Worm (Caenorhabditis elegans) whole organism, L1 larva: ENCODE data around the gene ZK546.5.

Experiments used
- C16A3.4 ChIP-seq: fragments of 150-350 bp; optimal IDR thresholded peaks from 2 replicates; lab custom pipeline; 2014; ENCODE audit warnings: missing biosample characterization, missing genetic modification characterization
- C34B4.2 ChIP-seq: sonication (generic microtip); optimal IDR thresholded peaks from 2 replicates; lab custom pipeline; 2017; ENCODE audit warnings: mild to moderate bottlenecking, missing genetic modification characterization, missing compliant biosample characterization
- aha-1 ChIP-seq: fragments of 150-350 bp; optimal IDR thresholded peaks from 2 replicates; lab custom pipeline; 2014; ENCODE audit warnings: missing biosample characterization, missing genetic modification characterization
- blmp-1 ChIP-seq: fragments of 150-350 bp; optimal IDR thresholded peaks from 2 replicates; lab custom pipeline; 2014; ENCODE audit warnings: missing biosample characterization, missing genetic modification characterization
- ceh-82 ChIP-seq, 3 experiments: fragments of 150-350 bp in 1 of 3; sonication (generic microtip) in 2 of 3; optimal IDR thresholded peaks; 2 replicates each; lab custom pipeline; 2014 to 2017; ENCODE audit warnings: missing biosample characterization in 3 of 3, missing genetic modification characterization in 3 of 3
- dpl-1 ChIP-seq, 3 experiments: fragments of 150-350 bp in 2 of 3; sonication (generic microtip) in 1 of 3; optimal IDR thresholded peaks; 2 replicates each; lab custom pipeline; 2014 to 2017; ENCODE audit warnings: missing biosample characterization in 3 of 3, missing genetic modification characterization in 3 of 3, missing genetic modification reagents in 3 of 3
- dsc-1 ChIP-seq: sonication (generic microtip); optimal IDR thresholded peaks from 2 replicates; lab custom pipeline; 2016; ENCODE audit warnings: mild to moderate bottlenecking, missing genetic modification characterization, missing compliant biosample characterization
- efl-1 ChIP-seq, 4 experiments: fragments of 150-350 bp; optimal IDR thresholded peaks in 3 of 4; peaks in 1 of 4; 1 replicate in 1 of 4; 2 replicates in 3 of 4; lab custom pipeline; 2014; ENCODE audit warnings: missing biosample characterization in 2 of 4, missing genetic modification characterization in 2 of 4, missing genetic modification reagents in 2 of 4
- elt-2 ChIP-seq: sonication (generic microtip); optimal IDR thresholded peaks from 2 replicates; lab custom pipeline; 2016; ENCODE audit warnings: missing genetic modification characterization, mild to moderate bottlenecking, inconsistent platforms, missing compliant biosample characterization, missing genetic modification reagents
- elt-3 ChIP-seq, 6 experiments: fragments of 150-350 bp in 1 of 6; sonication (generic microtip); optimal IDR thresholded peaks; 2 replicates each; lab custom pipeline; 2017 to 2018; ENCODE audit warnings: missing biosample characterization in 6 of 6, missing genetic modification characterization in 6 of 6, inconsistent platforms in 1 of 6
- ets-5 ChIP-seq: fragments of 200-800 bp; sonication (Bioruptor generic); IDR thresholded peaks from 2 replicates; pipeline ENCODE4 v1.3.6; 2022; ENCODE audit warnings: missing genetic modification characterization, missing compliant biosample characterization
- fkh-4 ChIP-seq: sonication (generic microtip); optimal IDR thresholded peaks from 2 replicates; lab custom pipeline; 2016; ENCODE audit warnings: missing compliant biosample characterization, missing genetic modification characterization, borderline replicate concordance
- fos-1 ChIP-seq: fragments of 150-350 bp; optimal IDR thresholded peaks from 2 replicates; lab custom pipeline; 2014; ENCODE audit warnings: missing biosample characterization, missing genetic modification characterization
- hpl-2 ChIP-seq: fragments of 150-350 bp; optimal IDR thresholded peaks from 2 replicates; lab custom pipeline; 2014; ENCODE audit warnings: missing biosample characterization, missing genetic modification reagents, missing genetic modification characterization
- lin-14 ChIP-seq: fragments of 200-800 bp; sonication (Bioruptor generic); optimal IDR thresholded peaks from 2 replicates; lab custom pipeline; 2018; ENCODE audit warnings: mild to moderate bottlenecking, missing genetic modification characterization, moderate library complexity, missing compliant biosample characterization
- lin-35 ChIP-seq, 2 experiments: fragments of 150-350 bp; optimal IDR thresholded peaks; 2 replicates each; lab custom pipeline; 2014; ENCODE audit warnings: missing biosample characterization in 2 of 2, missing genetic modification characterization in 2 of 2, missing genetic modification reagents in 2 of 2
- lin-39 ChIP-seq: fragments of 150-350 bp; optimal IDR thresholded peaks from 2 replicates; lab custom pipeline; 2014; ENCODE audit warnings: missing biosample characterization, missing genetic modification reagents, missing genetic modification characterization
- lir-3 ChIP-seq: sonication (generic microtip); optimal IDR thresholded peaks from 2 replicates; lab custom pipeline; 2016; ENCODE audit warnings: mild to moderate bottlenecking, missing genetic modification characterization, moderate library complexity, missing compliant biosample characterization; ENCODE audit not compliant: poor library complexity
- lsy-2 ChIP-seq, 2 experiments: fragments of 150-350 bp; optimal IDR thresholded peaks; 2 replicates each; lab custom pipeline; 2014; ENCODE audit warnings: missing biosample characterization in 2 of 2, missing genetic modification characterization in 2 of 2
- mef-2 ChIP-seq: fragments of 150-350 bp; optimal IDR thresholded peaks from 2 replicates; lab custom pipeline; 2014; ENCODE audit warnings: missing biosample characterization, missing genetic modification characterization
- mep-1 ChIP-seq: fragments of 150-350 bp; optimal IDR thresholded peaks from 2 replicates; lab custom pipeline; 2014; ENCODE audit warnings: missing biosample characterization, missing genetic modification characterization
- nhr-19 ChIP-seq: fragments of 200-800 bp; sonication (Bioruptor generic); conservative IDR thresholded peaks from 2 replicates; pipeline ENCODE4 v1.3.6; 2022; ENCODE audit warnings: missing genetic modification characterization, missing compliant biosample characterization
- nhr-20 ChIP-seq: sonication (generic microtip); optimal IDR thresholded peaks from 2 replicates; lab custom pipeline; 2016; ENCODE audit warnings: mild to moderate bottlenecking, missing genetic modification characterization, missing compliant biosample characterization
- nhr-237 ChIP-seq: fragments of 150-350 bp; optimal IDR thresholded peaks from 2 replicates; lab custom pipeline; 2014; ENCODE audit warnings: missing biosample characterization, missing genetic modification characterization
- nhr-71 ChIP-seq: sonication (generic microtip); optimal IDR thresholded peaks from 2 replicates; lab custom pipeline; 2016; ENCODE audit warnings: mild to moderate bottlenecking, missing genetic modification characterization, moderate library complexity, missing compliant biosample characterization
- nhr-77 ChIP-seq: fragments of 150-350 bp; optimal IDR thresholded peaks from 2 replicates; lab custom pipeline; 2014; ENCODE audit warnings: missing biosample characterization, missing genetic modification characterization
- nhr-85 ChIP-seq: sonication (generic microtip); peaks from one replicate; lab custom pipeline; 2016; ENCODE audit warnings: missing genetic modification characterization, inconsistent platforms, missing compliant biosample characterization
- nhr-90 ChIP-seq: sonication (generic microtip); optimal IDR thresholded peaks from 2 replicates; lab custom pipeline; 2016; ENCODE audit warnings: mild to moderate bottlenecking, missing genetic modification characterization, missing compliant biosample characterization; ENCODE audit not compliant: poor library complexity
- pag-3 ChIP-seq: sonication (generic microtip); optimal IDR thresholded peaks from 2 replicates; lab custom pipeline; 2017; ENCODE audit warnings: missing genetic modification characterization, mild to moderate bottlenecking, missing compliant biosample characterization, antibody characterized with exemption, borderline replicate concordance; ENCODE audit not compliant: insufficient read depth
- pqm-1 ChIP-seq: sonication (generic microtip); optimal IDR thresholded peaks from 3 replicates; lab custom pipeline; 2017; ENCODE audit warnings: missing biosample characterization, missing genetic modification characterization
- rnt-1 ChIP-seq: sonication (generic microtip); optimal IDR thresholded peaks from 2 replicates; lab custom pipeline; 2016; ENCODE audit warnings: mild to moderate bottlenecking, missing genetic modification characterization, moderate library complexity, missing compliant biosample characterization
- snu-23 ChIP-seq: sonication (generic microtip); optimal IDR thresholded peaks from 2 replicates; lab custom pipeline; 2016; ENCODE audit warnings: missing genetic modification characterization, missing compliant biosample characterization
- sup-37 ChIP-seq: fragments of 200-800 bp; sonication (Bioruptor generic); optimal IDR thresholded peaks from 2 replicates; lab custom pipeline; 2018; ENCODE audit warnings: mild to moderate bottlenecking, missing genetic modification characterization, missing compliant biosample characterization
- swsn-7 ChIP-seq: sonication (generic microtip); optimal IDR thresholded peaks from 2 replicates; lab custom pipeline; 2016; ENCODE audit warnings: missing genetic modification characterization, missing compliant biosample characterization
- tbx-2 ChIP-seq: sonication (generic microtip); optimal IDR thresholded peaks from 2 replicates; lab custom pipeline; 2016; ENCODE audit warnings: missing genetic modification characterization, missing compliant biosample characterization
- unc-130 ChIP-seq: fragments of 150-350 bp; optimal IDR thresholded peaks from 2 replicates; lab custom pipeline; 2017; ENCODE audit warnings: missing biosample characterization, missing genetic modification characterization, inconsistent platforms
- unc-30 ChIP-seq: sonication (generic microtip); optimal IDR thresholded peaks from 2 replicates; lab custom pipeline; 2017; ENCODE audit warnings: missing biosample characterization, missing genetic modification characterization
- unc-98 ChIP-seq: fragments of 200-800 bp; sonication (Bioruptor generic); IDR thresholded peaks from 2 replicates; pipeline ENCODE4 v1.3.6; 2022; ENCODE audit warnings: missing genetic modification characterization, missing compliant biosample characterization
- ztf-4 ChIP-seq: fragments of 150-350 bp; optimal IDR thresholded peaks from 2 replicates; lab custom pipeline; 2014; ENCODE audit warnings: missing biosample characterization, missing genetic modification characterization

Gene ZK546.5

ce11 chrII:4935518-4935917 is at the start of gene ZK546.5:
Gene ZK546.5, plus strand, starts transcription at chrII:4935818.
- TF ChIP-seq efl-1 (optimal IDR thresholded peaks at IDR 0.05; lab: Kevin White, UChicago): peak; percentile 10 to 33
- peak in 1 of 2 experiments; percentile 23 for TF ChIP-seq efl-1 (GFP tag; optimal IDR thresholded peaks at IDR 0.05 in 1 of 2; lab: Kevin White, UChicago)
- TF ChIP-seq ztf-4 (tag; lab: Kevin White, UChicago): no peak
- peak in 1 of 2 experiments; percentile 36 for TF ChIP-seq lsy-2 (tag; optimal IDR thresholded peaks at IDR 0.05; lab: Kevin White, UChicago)
- peak in 1 of 3 experiments; percentile 16 for TF ChIP-seq dpl-1 (GFP tag; optimal IDR thresholded peaks at IDR 0.05; lab: Kevin White, UChicago)
- TF ChIP-seq blmp-1 (tag; lab: Kevin White, UChicago): no peak
- peak in 1 of 2 experiments; percentile 29 for TF ChIP-seq lin-35 (GFP tag; optimal IDR thresholded peaks at IDR 0.05; lab: Kevin White, UChicago)
- TF ChIP-seq mef-2 (tag; lab: Kevin White, UChicago): no peak
- TF ChIP-seq, all 84 proteins: peak for 4

DNA sequence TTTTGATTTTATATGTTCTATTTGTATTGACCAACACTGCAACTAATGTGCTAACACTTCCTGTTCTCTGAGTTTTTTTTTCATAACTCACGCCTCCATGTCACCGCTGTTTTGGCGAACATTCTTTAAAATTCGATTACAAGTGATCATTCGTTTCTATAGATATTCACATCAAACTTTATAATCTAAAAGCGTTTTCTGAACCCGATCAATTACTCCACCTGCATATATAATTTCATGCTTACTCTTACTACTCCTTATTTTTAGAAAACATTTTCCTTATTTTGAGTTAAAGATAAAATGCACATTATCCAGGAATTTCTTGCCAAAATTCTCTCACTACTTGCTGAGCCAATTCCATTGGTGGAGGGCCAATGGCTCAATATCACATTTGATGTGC is 49.6 kb upstream of the ZK546.5 start, which contains the start of gene R05F9.7:
Gene R05F9.7 (plus strand): TSS at position 301 of the 400 bp plus-strand sequence.
- no peak for TF ChIP-seq nhr-20 (tag; lab: Kevin White, UChicago)
- no peak for TF ChIP-seq hpl-2 (GFP tag; lab: Kevin White, UChicago)
- no peak for TF ChIP-seq elt-3 (tag; optimal IDR thresholded peaks at IDR 0.05; lab: Kevin White, UChicago)
- TF ChIP-seq nhr-77 (tag; lab: Kevin White, UChicago): no peak
- no peak for TF ChIP-seq C34B4.2 (tag; lab: Kevin White, UChicago)
- TF ChIP-seq tbx-2 (tag; lab: Kevin White, UChicago): no peak
- no peak for TF ChIP-seq fkh-4
- no peak for TF ChIP-seq ztf-4 (tag; lab: Kevin White, UChicago)
- no peak for TF ChIP-seq dsc-1 (tag; lab: Kevin White, UChicago)
- TF ChIP-seq C16A3.4 (tag; lab: Kevin White, UChicago): no peak
- no peak for TF ChIP-seq fos-1 (tag; lab: Kevin White, UChicago)
- TF ChIP-seq mef-2 (tag; lab: Kevin White, UChicago): no peak
- no peak for TF ChIP-seq unc-30 (tag; lab: Kevin White, UChicago)
- no peak for TF ChIP-seq nhr-71 (tag; lab: Kevin White, UChicago)
- TF ChIP-seq nhr-237 (tag; lab: Kevin White, UChicago): no peak
- no peak for TF ChIP-seq ets-5 (GFP tag; lab: Robert Waterston, UW)
- TF ChIP-seq swsn-7: no peak
- no peak for TF ChIP-seq snu-23 (GFP tag; lab: Kevin White, UChicago)
- TF ChIP-seq aha-1 (tag; lab: Kevin White, UChicago): no peak
- no peak for TF ChIP-seq unc-98 (GFP tag; lab: Robert Waterston, UW)

ce11 chrII:4888527-4889487 is 46.8 kb upstream of the ZK546.5 start, which contains the start of gene pgm-1:
Gene pgm-1, plus strand, starts transcription at chrII:4889437.
- TF ChIP-seq rnt-1 (tag; lab: Kevin White, UChicago) (peak; percentile 58), blmp-1 (tag; lab: Kevin White, UChicago) (peak; percentile 25), mep-1 (tag; lab: Kevin White, UChicago) (peak; percentile 27), lin-35 (GFP tag; optimal IDR thresholded peaks at IDR 0.05; lab: Kevin White, UChicago) (peak in 1 of 2 experiments; percentile 35), nhr-20 (tag; lab: Kevin White, UChicago) (peak; percentile 42), swsn-7 (peak; percentile 7), unc-130 (tag; lab: Kevin White, UChicago) (peak; percentile 14), dpl-1 (GFP tag; optimal IDR thresholded peaks at IDR 0.05; lab: Kevin White, UChicago) (peak in 2 of 3 experiments; percentile 16 to 38), elt-2 (tag; lab: Kevin White, UChicago) (peak; percentile 45), elt-3 (tag; optimal IDR thresholded peaks at IDR 0.05; lab: Kevin White, UChicago) (peak in 1 of 6 experiments; percentile 46), pag-3 (tag; lab: Kevin White, UChicago) (peak; percentile 41), nhr-19 (GFP tag; lab: Robert Waterston, UW) (peak; percentile 26; the same call in 1 of the 2 replicates), aha-1 (tag; lab: Kevin White, UChicago) (no peak), C16A3.4 (tag; lab: Kevin White, UChicago) (peak; percentile 7), efl-1 (optimal IDR thresholded peaks at IDR 0.05; lab: Kevin White, UChicago) (peak; percentile 26 to 35), efl-1 (GFP tag; optimal IDR thresholded peaks at IDR 0.05 in 1 of 2; lab: Kevin White, UChicago) (no peak), nhr-90 (tag; lab: Kevin White, UChicago) (no peak), lsy-2 (tag; optimal IDR thresholded peaks at IDR 0.05; lab: Kevin White, UChicago) (peak; percentile 7 to 51), sup-37 (GFP tag; lab: Kevin White, UChicago) (no peak), snu-23 (GFP tag; lab: Kevin White, UChicago) (peak; percentile 45), pqm-1 (tag; lab: Kevin White, UChicago) (no peak), nhr-71 (tag; lab: Kevin White, UChicago) (peak; percentile 70), ceh-82 (tag; optimal IDR thresholded peaks at IDR 0.05; lab: Kevin White, UChicago) (no peak), lin-14 (GFP tag; lab: Kevin White, UChicago) (peak; percentile 90), nhr-85 (tag; lab: Kevin White, UChicago) (peak; percentile 6), lin-39 (tag; lab: Kevin White, UChicago) (peak; percentile 9), nhr-237 (tag; lab: Kevin White, UChicago) (no peak), lir-3 (tag; lab: Kevin White, UChicago) (no peak)
